Worm (Caenorhabditis elegans) whole organism, late embryonic: ENCODE measurements around the gene C50H2.5.

Experiments used
- ama-1 ChIP-seq: fragments of 150-350 bp; optimal IDR thresholded peaks from 2 replicates; lab custom pipeline; 2014
- pqm-1 ChIP-seq: sonication (generic microtip); optimal IDR thresholded peaks from 2 replicates; lab custom pipeline; 2016; ENCODE audit warnings: missing genetic modification characterization, missing compliant biosample characterization
- unc-55 ChIP-seq: sonication (generic microtip); optimal IDR thresholded peaks from 2 replicates; lab custom pipeline; 2017; ENCODE audit warnings: missing biosample characterization, missing genetic modification reagents, missing genetic modification characterization

DNA sequence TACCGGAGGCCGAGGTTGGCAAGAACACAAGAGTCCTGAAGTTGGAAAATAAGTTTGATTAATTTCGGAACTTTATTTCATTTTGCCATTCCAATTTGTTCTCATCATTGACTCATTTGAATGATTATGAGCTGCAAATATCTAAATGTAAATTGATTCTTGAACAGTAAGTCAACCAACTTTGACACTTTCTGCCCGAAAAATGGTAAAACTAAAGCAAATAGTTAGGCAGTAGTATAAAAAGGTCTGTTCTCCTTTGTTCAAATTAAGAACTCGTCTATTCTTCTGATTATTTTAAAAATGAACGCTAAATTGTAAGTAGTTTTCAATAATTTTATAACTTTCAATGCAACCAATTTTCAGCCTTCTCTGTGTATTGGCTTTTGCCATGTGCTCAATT is 24.5 kb downstream of the C50H2.5 start, which contains the start of gene fipr-12:
- no peak for TF ChIP-seq ama-1 (lab: Kevin White, UChicago)
- TF ChIP-seq pqm-1 (tag; lab: Kevin White, UChicago) = no peak
- no peak for TF ChIP-seq unc-55 (GFP tag; lab: Kevin White, UChicago)
